Fruit fly (Drosophila melanogaster): ENCODE data around the gene mRpS14.

DNA sequence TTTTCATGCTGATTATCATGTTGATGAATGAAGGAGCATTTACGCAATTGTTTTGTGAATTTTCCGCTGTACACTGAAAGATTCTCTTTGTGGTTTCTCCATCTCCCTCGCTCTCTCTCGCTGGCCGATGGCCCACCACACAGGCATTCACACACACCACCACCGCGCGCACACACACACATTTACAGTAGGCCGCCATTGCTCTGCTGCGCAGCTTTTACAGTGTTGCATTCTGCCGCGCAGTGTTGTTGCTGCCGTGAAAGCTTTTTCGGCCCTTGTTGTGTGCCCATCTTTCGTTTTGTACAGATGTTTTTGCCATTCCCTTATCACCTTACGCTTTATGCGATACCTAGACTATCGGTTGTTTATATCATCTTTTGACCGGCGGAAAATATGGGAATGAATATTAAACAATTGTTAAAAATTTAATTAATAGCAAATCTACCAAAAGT lies 16.8 kb upstream of the mRpS14 start:
- TF ChIP-seq dl (GFP tag; optimal IDR thresholded peaks at IDR 0.05; ENCODE audit: insufficient read depth in 1 of 2, partially characterized antibody in 2 of 2): peak in 1 of 2 experiments; percentile 52
- TF ChIP-seq OdsH (GFP tag; optimal IDR thresholded peaks at IDR 0.05): peak; percentile 7
- TF ChIP-seq psq (GFP tag; optimal IDR thresholded peaks at IDR 0.05): peak; percentile 93
- peak; percentile 51 for TF ChIP-seq Dif (GFP tag; optimal IDR thresholded peaks at IDR 0.05; ENCODE audit: partially characterized antibody)
- TF ChIP-seq lola (GFP tag; optimal IDR thresholded peaks at IDR 0.05): no peak
- no peak for TF ChIP-seq pan (optimal IDR thresholded peaks at IDR 0.05)
- no peak for TF ChIP-seq usp (GFP tag; optimal IDR thresholded peaks at IDR 0.05)
- peak; percentile 79 for TF ChIP-seq Hr83 (GFP tag; optimal IDR thresholded peaks at IDR 0.05; ENCODE audit: poor library complexity, severe bottlenecking)
- TF ChIP-seq Hr78 (GFP tag; optimal IDR thresholded peaks at IDR 0.05): no peak
- peak; percentile 16 for TF ChIP-seq Jra (GFP tag; optimal IDR thresholded peaks at IDR 0.05)
- TF ChIP-seq jim (GFP tag; optimal IDR thresholded peaks at IDR 0.05): no peak
- TF ChIP-seq CG9705 (GFP tag; optimal IDR thresholded peaks at IDR 0.05): peak; percentile 9

Measured in whole organism, wandering third instar larva.